Worm (Caenorhabditis elegans) whole organism, midembryonic: ENCODE data around the gene ZK262.8.
"Not testable (repeated sequence)": the region's sequence is repeated elsewhere in the genome, so short reads cannot be mapped to it uniquely, and the experiment has no call there.

Experiments
- flt-1 ChIP-seq: fragments of 200-800 bp; sonication (Bioruptor generic); IDR thresholded peaks from 2 replicates; pipeline ENCODE4 v1.3.6; 2022; ENCODE audit warnings: missing genetic modification characterization, missing compliant biosample characterization
- klf-2 ChIP-seq: fragments of 200-800 bp; sonication (Bioruptor generic); conservative IDR thresholded peaks from 2 replicates; pipeline ENCODE4 v1.3.6; 2022; ENCODE audit warnings: missing genetic modification reagents, missing genetic modification characterization, missing compliant biosample characterization
- med-1 ChIP-seq: sonication (generic microtip); optimal IDR thresholded peaks from 2 replicates; lab custom pipeline; 2017; ENCODE audit warnings: missing genetic modification characterization, mild to moderate bottlenecking, missing compliant biosample characterization, antibody characterized with exemption, missing genetic modification reagents; ENCODE audit not compliant: insufficient read depth
- tab-1 ChIP-seq: fragments of 200-800 bp; sonication (Bioruptor generic); IDR thresholded peaks from 2 replicates; pipeline ENCODE4 v1.3.6; 2022; ENCODE audit warnings: missing genetic modification characterization, missing compliant biosample characterization

- TF ChIP-seq tab-1 (GFP tag; lab: Robert Waterston, UW); klf-2 (GFP tag; lab: Robert Waterston, UW); med-1 (GFP tag; lab: Kevin White, UChicago); flt-1 (GFP tag; lab: Robert Waterston, UW): not testable (repeated sequence)
Observed at ce11 chrV:18404767-18405166, 33.4 kb upstream of the ZK262.8 start, which contains the start of gene srh-209.
